Worm (Caenorhabditis elegans) whole organism, young adult: ENCODE measurements around the gene otpl-1.

Source experiments
- B0035.1 ChIP-seq: sonication (generic microtip); optimal IDR thresholded peaks from 2 replicates; lab custom pipeline; 2016; ENCODE audit warnings: missing genetic modification characterization, mild to moderate bottlenecking, missing compliant biosample characterization, missing genotype, missing genetic modification reagents
- B0336.3 ChIP-seq: fragments of 200-800 bp; sonication (Bioruptor generic); IDR thresholded peaks from 2 replicates; pipeline ENCODE4 v1.3.6; 2022; ENCODE audit warnings: missing genetic modification characterization, missing compliant biosample characterization
- C06A6.2 ChIP-seq: fragments of 200-800 bp; sonication (Bioruptor generic); conservative IDR thresholded peaks from 2 replicates; pipeline ENCODE4 v1.3.6; 2022; ENCODE audit warnings: missing genetic modification characterization, missing compliant biosample characterization
- F23B12.7 ChIP-seq: sonication (generic microtip); optimal IDR thresholded peaks from 2 replicates; lab custom pipeline; 2017; ENCODE audit warnings: missing genetic modification characterization, mild to moderate bottlenecking, missing compliant biosample characterization, antibody characterized with exemption, moderate library complexity; ENCODE audit not compliant: insufficient read depth
- F33H1.4 ChIP-seq: fragments of 200-800 bp; sonication (Bioruptor generic); IDR thresholded peaks from 2 replicates; pipeline ENCODE4 v1.3.6; 2022; ENCODE audit warnings: missing genetic modification reagents, missing genetic modification characterization, missing compliant biosample characterization
- K11D2.4 ChIP-seq: fragments of 200-800 bp; sonication (Bioruptor generic); IDR thresholded peaks from 2 replicates; pipeline ENCODE4 v1.3.6; 2022; ENCODE audit warnings: missing genetic modification reagents, missing genetic modification characterization, missing compliant biosample characterization
- T26A5.8 ChIP-seq: sonication (generic microtip); optimal IDR thresholded peaks from 2 replicates; lab custom pipeline; 2016; ENCODE audit warnings: missing genetic modification characterization, missing compliant biosample characterization
- Y53G8AR.9 ChIP-seq: fragments of 200-800 bp; sonication (Bioruptor generic); conservative IDR thresholded peaks from 2 replicates; pipeline ENCODE4 v1.3.6; 2022; ENCODE audit warnings: missing genetic modification reagents, missing genetic modification characterization, missing compliant biosample characterization
- aptf-2 ChIP-seq: fragments of 200-800 bp; sonication (Bioruptor generic); conservative IDR thresholded peaks from 2 replicates; pipeline ENCODE4 v1.3.6; 2022; ENCODE audit warnings: missing genetic modification reagents, missing genetic modification characterization, missing compliant biosample characterization
- atf-7 ChIP-seq: sonication (generic microtip); optimal IDR thresholded peaks from 2 replicates; lab custom pipeline; 2017; ENCODE audit warnings: mild to moderate bottlenecking, missing genetic modification characterization, missing compliant biosample characterization
- attf-3 ChIP-seq: fragments of 200-800 bp; sonication (Bioruptor generic); conservative IDR thresholded peaks from 2 replicates; pipeline ENCODE4 v1.3.6; 2022; ENCODE audit warnings: missing genetic modification reagents, missing genetic modification characterization, missing compliant biosample characterization
- attf-5 ChIP-seq: fragments of 200-800 bp; sonication (Bioruptor generic); optimal IDR thresholded peaks from 2 replicates; lab custom pipeline; 2018; ENCODE audit warnings: mild to moderate bottlenecking, missing genetic modification characterization, missing compliant biosample characterization
- bed-1 ChIP-seq: fragments of 200-800 bp; sonication (Bioruptor generic); IDR thresholded peaks from 2 replicates; pipeline ENCODE4 v1.3.6; 2022; ENCODE audit warnings: missing genetic modification reagents, missing genetic modification characterization, missing compliant biosample characterization
- cebp-1 ChIP-seq, 2 experiments: fragments of 200-800 bp in 1 of 2; sonication (Bioruptor generic) in 1 of 2; sonication (generic microtip) in 1 of 2; IDR thresholded peaks in 1 of 2; optimal IDR thresholded peaks in 1 of 2; 2 replicates each; pipeline versions ENCODE4 v1.3.6 to Lab custom; 2017 to 2022; ENCODE audit warnings: missing compliant biosample characterization in 2 of 2, missing genetic modification characterization in 2 of 2, mild to moderate bottlenecking in 1 of 2, missing genetic modification reagents in 1 of 2, moderate library complexity in 1 of 2
- cebp-2 ChIP-seq: fragments of 200-800 bp; sonication (Bioruptor generic); IDR thresholded peaks from 2 replicates; pipeline ENCODE4 v1.3.6; 2022; ENCODE audit warnings: missing genetic modification characterization, missing compliant biosample characterization
- ceh-79 ChIP-seq: sonication (generic microtip); optimal IDR thresholded peaks from 2 replicates; lab custom pipeline; 2017; ENCODE audit warnings: mild to moderate bottlenecking, missing genetic modification characterization, missing compliant biosample characterization
- dox-1 ChIP-seq: fragments of 200-800 bp; sonication (Bioruptor generic); IDR thresholded peaks from 2 replicates; pipeline ENCODE4 v1.3.6; 2022; ENCODE audit warnings: missing genetic modification reagents, missing genetic modification characterization, missing compliant biosample characterization
- egl-44 ChIP-seq: fragments of 200-800 bp; sonication (Bioruptor generic); IDR thresholded peaks from 2 replicates; pipeline ENCODE4 v1.3.6; 2022; ENCODE audit warnings: missing genetic modification reagents, missing genetic modification characterization, missing compliant biosample characterization
- egrh-3 ChIP-seq: fragments of 200-800 bp; sonication (Bioruptor generic); IDR thresholded peaks from 2 replicates; pipeline ENCODE4 v1.3.6; 2022; ENCODE audit warnings: missing genetic modification reagents, missing genetic modification characterization, missing compliant biosample characterization
- gei-17 ChIP-seq: fragments of 200-800 bp; sonication (Bioruptor generic); optimal IDR thresholded peaks from 2 replicates; lab custom pipeline; 2018; ENCODE audit warnings: mild to moderate bottlenecking, missing genetic modification characterization, missing compliant biosample characterization
- hmg-1.2 ChIP-seq: fragments of 200-800 bp; sonication (Bioruptor generic); IDR thresholded peaks from 2 replicates; pipeline ENCODE4 v1.3.6; 2022; ENCODE audit warnings: missing genetic modification reagents, missing genetic modification characterization, missing compliant biosample characterization
- let-607 ChIP-seq, 2 experiments: fragments of 200-800 bp in 1 of 2; sonication (Bioruptor generic) in 1 of 2; sonication (generic microtip) in 1 of 2; optimal IDR thresholded peaks; 2 replicates each; lab custom pipeline; 2016 to 2018; ENCODE audit warnings: mild to moderate bottlenecking in 2 of 2, missing compliant biosample characterization in 2 of 2, missing genetic modification characterization in 2 of 2, moderate library complexity in 2 of 2, missing genotype in 1 of 2
- lin-40 ChIP-seq: sonication (generic microtip); optimal IDR thresholded peaks from 2 replicates; lab custom pipeline; 2016; ENCODE audit warnings: missing genetic modification characterization, mild to moderate bottlenecking, missing compliant biosample characterization, missing genotype, missing genetic modification reagents
- lir-1 ChIP-seq: fragments of 200-800 bp; sonication (Bioruptor generic); conservative IDR thresholded peaks from 2 replicates; pipeline ENCODE4 v1.3.6; 2022; ENCODE audit warnings: missing genetic modification reagents, missing genetic modification characterization, missing compliant biosample characterization
- madf-10 ChIP-seq: sonication (generic microtip); optimal IDR thresholded peaks from 2 replicates; lab custom pipeline; 2016; ENCODE audit warnings: mild to moderate bottlenecking, missing genetic modification characterization, missing compliant biosample characterization
- madf-3 ChIP-seq: fragments of 200-800 bp; sonication (Bioruptor generic); IDR thresholded peaks from 2 replicates; pipeline ENCODE4 v1.3.6; 2022; ENCODE audit warnings: missing genetic modification reagents, missing genetic modification characterization, missing compliant biosample characterization
- madf-6 ChIP-seq: fragments of 200-800 bp; sonication (Bioruptor generic); IDR thresholded peaks from 2 replicates; pipeline ENCODE4 v1.3.6; 2022; ENCODE audit warnings: missing genetic modification reagents, missing genetic modification characterization, missing compliant biosample characterization
- nfyb-1 ChIP-seq: fragments of 200-800 bp; sonication (Bioruptor generic); IDR thresholded peaks from 2 replicates; pipeline ENCODE4 v1.3.6; 2022; ENCODE audit warnings: missing genetic modification reagents, missing genetic modification characterization, missing compliant biosample characterization
- nhr-120 ChIP-seq: fragments of 200-800 bp; sonication (Bioruptor generic); IDR thresholded peaks from 2 replicates; pipeline ENCODE4 v1.3.6; 2022; ENCODE audit warnings: missing genetic modification characterization, missing compliant biosample characterization
- nhr-80 ChIP-seq: sonication (generic microtip); optimal IDR thresholded peaks from 2 replicates; lab custom pipeline; 2016; ENCODE audit warnings: missing genetic modification characterization, missing compliant biosample characterization
- nhr-90 ChIP-seq: sonication (generic microtip); optimal IDR thresholded peaks from 2 replicates; lab custom pipeline; 2016; ENCODE audit warnings: missing genotype, mild to moderate bottlenecking, missing genetic modification characterization, missing compliant biosample characterization
- pha-4 ChIP-seq: fragments of 150-350 bp; sonication (generic microtip); optimal IDR thresholded peaks from 2 replicates; lab custom pipeline; 2014; ENCODE audit warnings: missing biosample characterization, missing genetic modification reagents, missing genetic modification characterization
- repo-1 ChIP-seq: sonication (generic microtip); optimal IDR thresholded peaks from 2 replicates; lab custom pipeline; 2017; ENCODE audit warnings: mild to moderate bottlenecking, missing genetic modification characterization, missing compliant biosample characterization
- sea-2 ChIP-seq: fragments of 200-800 bp; sonication (Bioruptor generic); IDR thresholded peaks from 2 replicates; pipeline ENCODE4 v1.3.6; 2022; ENCODE audit warnings: missing genetic modification characterization, missing compliant biosample characterization
- tlf-1 ChIP-seq: fragments of 200-800 bp; sonication (Bioruptor generic); optimal IDR thresholded peaks from 2 replicates; lab custom pipeline; 2018; ENCODE audit warnings: mild to moderate bottlenecking, missing genetic modification characterization, missing compliant biosample characterization
- xnd-1 ChIP-seq: sonication (generic microtip); optimal IDR thresholded peaks from 2 replicates; lab custom pipeline; 2016; ENCODE audit warnings: missing genotype, missing genetic modification reagents, missing genetic modification characterization, missing compliant biosample characterization
- zim-3 ChIP-seq: sonication (generic microtip); optimal IDR thresholded peaks from 2 replicates; lab custom pipeline; 2017; ENCODE audit warnings: mild to moderate bottlenecking, missing genetic modification characterization, moderate library complexity, missing compliant biosample characterization
- ztf-28 ChIP-seq: fragments of 200-800 bp; sonication (Bioruptor generic); IDR thresholded peaks from 2 replicates; pipeline ENCODE4 v1.3.6; 2022; ENCODE audit warnings: missing genetic modification reagents, missing genetic modification characterization, missing compliant biosample characterization
- ztf-6 ChIP-seq: fragments of 200-800 bp; sonication (Bioruptor generic); IDR thresholded peaks from 2 replicates; pipeline ENCODE4 v1.3.6; 2022; ENCODE audit warnings: missing genetic modification reagents, missing genetic modification characterization, missing compliant biosample characterization

otpl-1 gene

DNA sequence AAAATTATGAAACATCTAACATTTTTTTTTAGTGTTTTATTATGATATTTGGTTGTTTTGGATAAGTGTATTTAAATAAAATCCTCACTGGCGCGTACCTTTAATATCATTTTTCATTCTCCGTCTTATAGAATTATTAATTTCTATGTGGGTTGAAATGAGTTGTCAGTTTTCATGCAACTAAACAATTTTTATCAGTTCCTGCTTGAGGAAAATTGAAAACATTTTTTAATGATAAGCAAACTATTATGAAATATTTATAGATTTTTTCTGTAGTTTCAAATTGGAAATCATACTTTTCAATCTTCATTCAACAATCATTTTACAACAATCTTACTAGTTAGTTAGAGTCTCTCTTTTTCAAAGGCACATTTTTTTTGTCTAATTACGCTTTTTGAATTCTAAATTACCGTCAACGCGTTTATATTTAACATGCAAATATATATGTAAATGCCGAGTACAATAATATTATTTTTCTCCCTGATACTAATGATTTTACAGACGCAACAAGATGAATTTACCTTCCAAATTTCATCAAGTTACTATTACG lies 37.6 kb downstream of the otpl-1 start, which contains the start of the genes Y37E11B.10 and kgb-2:
TSS of gene Y37E11B.10 (minus strand) at position 182 of the 550 bp plus-strand sequence.
TSS of gene kgb-2 (plus strand) at position 500 of the 550 bp plus-strand sequence.
- no peak for TF ChIP-seq bed-1
- TF ChIP-seq nhr-80 (tag; lab: Kevin White, UChicago), result peak; percentile 28
- TF ChIP-seq cebp-1 (GFP tag; IDR thresholded peaks at IDR 0.05; lab: Robert Waterston, UW), result no peak
- peak; percentile 49 for TF ChIP-seq cebp-1 (tag; optimal IDR thresholded peaks at IDR 0.05; lab: Kevin White, UChicago)
- TF ChIP-seq cebp-2 (GFP tag; lab: Robert Waterston, UW), result no peak
- no peak for TF ChIP-seq lir-1 (GFP tag; lab: Robert Waterston, UW)
- peak in 1 of 2 experiments; percentile 11 for TF ChIP-seq let-607 (tag; optimal IDR thresholded peaks at IDR 0.05; lab: Kevin White, UChicago)
- TF ChIP-seq, all 124 proteins: peak for 3

DNA sequence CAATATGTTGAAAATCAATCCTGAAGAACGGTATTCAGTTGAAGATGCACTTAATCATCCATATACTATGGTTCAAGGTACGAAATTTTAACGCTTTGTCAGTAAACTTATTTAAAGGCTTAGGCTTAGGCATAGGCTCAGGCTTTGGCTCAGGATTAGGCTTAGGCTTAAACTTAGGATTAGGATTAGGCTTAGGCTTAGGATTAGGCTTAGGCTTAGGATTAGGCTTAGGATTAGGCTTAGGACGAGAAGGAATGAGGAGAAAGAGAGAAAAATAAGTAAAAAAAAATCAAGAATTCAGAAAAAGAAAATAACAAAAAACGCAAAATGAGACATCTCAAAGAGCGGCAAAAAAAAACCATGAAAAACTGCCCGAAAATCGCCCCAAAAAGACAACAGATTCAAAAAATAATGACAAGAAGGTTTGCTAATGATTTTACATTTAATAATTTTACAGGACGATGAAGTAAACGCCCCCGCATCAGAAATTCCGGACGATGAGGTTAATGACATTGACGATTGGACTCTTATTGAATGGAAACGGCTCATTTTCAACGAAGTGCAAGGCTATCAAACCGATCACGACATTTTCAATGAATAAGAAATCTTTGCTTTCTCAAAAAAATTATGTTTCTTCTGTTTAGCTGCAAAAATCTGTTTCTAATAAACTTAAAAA lies 39.9 kb downstream of the otpl-1 start:
- TF ChIP-seq tlf-1 (GFP tag; lab: Kevin White, UChicago), result peak; percentile 44
- TF ChIP-seq Y53G8AR.9 (GFP tag; lab: Robert Waterston, UW), result peak; percentile 31; the same call in 1 of the 2 replicates
- peak; percentile 68 for TF ChIP-seq repo-1 (tag; lab: Kevin White, UChicago)
- peak; percentile 1 for TF ChIP-seq madf-10 (tag; lab: Kevin White, UChicago)
- TF ChIP-seq gei-17, result no peak
- no peak for TF ChIP-seq sea-2 (GFP tag; lab: Robert Waterston, UW)
- TF ChIP-seq cebp-1 (GFP tag; IDR thresholded peaks at IDR 0.05; lab: Robert Waterston, UW), result no peak
- peak; percentile 12 for TF ChIP-seq cebp-1 (tag; optimal IDR thresholded peaks at IDR 0.05; lab: Kevin White, UChicago)

DNA sequence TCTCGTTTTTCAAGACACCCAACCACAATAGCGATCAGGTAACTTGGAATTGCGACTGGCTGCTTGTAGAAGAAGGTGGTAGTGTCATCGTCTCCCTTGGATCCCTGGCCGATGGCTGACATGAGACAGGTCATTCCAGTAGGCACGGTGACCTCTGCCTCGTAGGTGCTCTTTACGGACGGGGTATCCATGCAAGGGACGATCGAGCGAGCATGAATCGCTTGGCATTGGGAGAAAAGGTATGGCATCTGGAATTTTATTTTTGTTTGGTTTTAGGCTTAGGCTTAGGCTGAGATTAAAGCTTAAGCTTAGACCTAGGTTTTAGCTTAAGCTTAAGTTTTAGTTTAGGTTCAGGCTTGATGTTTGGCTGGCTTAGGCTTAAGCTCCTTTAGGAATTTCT lies 42.2 kb downstream of the otpl-1 start:
- TF ChIP-seq madf-3 (GFP tag; lab: Robert Waterston, UW) (no peak), F33H1.4 (no peak), F23B12.7 (tag; lab: Kevin White, UChicago) (no peak), ceh-79 (tag; lab: Kevin White, UChicago) (no peak), B0035.1 (tag; lab: Kevin White, UChicago) (no peak), attf-3 (GFP tag; lab: Robert Waterston, UW) (no peak), dox-1 (GFP tag; lab: Robert Waterston, UW) (no peak), sea-2 (GFP tag; lab: Robert Waterston, UW) (no peak), cebp-2 (GFP tag; lab: Robert Waterston, UW) (no peak)

DNA sequence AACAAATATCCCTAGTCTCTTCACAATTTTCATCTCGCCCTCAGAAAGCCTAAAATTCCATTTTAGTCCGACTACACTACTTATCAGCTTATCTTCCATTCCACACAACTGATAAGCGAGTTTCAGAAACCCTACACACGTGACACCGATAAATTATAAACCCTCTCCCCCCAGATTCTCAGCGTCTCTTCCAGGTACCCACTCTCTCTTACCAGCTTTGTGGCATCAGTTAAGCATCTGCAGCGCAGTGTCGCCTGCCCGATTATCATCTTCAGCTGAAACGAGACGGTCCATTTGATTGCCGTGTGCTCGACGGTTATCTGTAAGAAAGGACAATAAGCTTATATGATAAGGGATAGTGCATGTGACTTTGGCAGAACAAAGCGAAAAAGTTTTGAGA lies 43.1 kb downstream of the otpl-1 start:
- TF ChIP-seq hmg-1.2 (GFP tag; lab: Robert Waterston, UW) (peak; percentile 40; the same call in 1 of the 2 replicates), cebp-1 (GFP tag; IDR thresholded peaks at IDR 0.05; lab: Robert Waterston, UW) (no peak), cebp-1 (tag; optimal IDR thresholded peaks at IDR 0.05; lab: Kevin White, UChicago) (peak; percentile 61), T26A5.8 (tag; lab: Kevin White, UChicago) (no peak), B0336.3 (GFP tag; lab: Robert Waterston, UW) (peak; percentile 76), C06A6.2 (GFP tag; lab: Robert Waterston, UW) (0 out of 2 replicates have a peak, but pooled peaks have one; percentile 12), egrh-3 (GFP tag; lab: Robert Waterston, UW) (0 out of 2 replicates have a peak, but pooled peaks have one; percentile 33), aptf-2 (GFP tag; lab: Robert Waterston, UW) (no peak), Y53G8AR.9 (GFP tag; lab: Robert Waterston, UW) (0 out of 2 replicates have a peak, but pooled peaks have one; percentile 43), ztf-28 (GFP tag; lab: Robert Waterston, UW) (no peak), egl-44 (GFP tag; lab: Robert Waterston, UW) (peak; percentile 55; the same call in 1 of the 2 replicates), zim-3 (tag; lab: Kevin White, UChicago) (no peak), pha-4 (tag; lab: Kevin White, UChicago) (peak; percentile 52), lin-40 (tag; lab: Kevin White, UChicago) (peak; percentile 23), nhr-120 (no peak), nfyb-1 (GFP tag; lab: Robert Waterston, UW) (peak; percentile 74), let-607 (tag; optimal IDR thresholded peaks at IDR 0.05; lab: Kevin White, UChicago) (peak; percentile 74 to 82), K11D2.4 (0 out of 2 replicates have a peak, but pooled peaks have one; percentile 53), atf-7 (peak; percentile 53), xnd-1 (tag; lab: Kevin White, UChicago) (no peak), ztf-6 (GFP tag; lab: Robert Waterston, UW) (no peak), madf-6 (no peak), attf-5 (GFP tag; lab: Kevin White, UChicago) (no peak), nhr-80 (tag; lab: Kevin White, UChicago) (peak; percentile 95), nhr-90 (tag; lab: Kevin White, UChicago) (peak; percentile 76)
